Worm (Caenorhabditis elegans): ENCODE results near the gene K08D9.9.

DNA sequence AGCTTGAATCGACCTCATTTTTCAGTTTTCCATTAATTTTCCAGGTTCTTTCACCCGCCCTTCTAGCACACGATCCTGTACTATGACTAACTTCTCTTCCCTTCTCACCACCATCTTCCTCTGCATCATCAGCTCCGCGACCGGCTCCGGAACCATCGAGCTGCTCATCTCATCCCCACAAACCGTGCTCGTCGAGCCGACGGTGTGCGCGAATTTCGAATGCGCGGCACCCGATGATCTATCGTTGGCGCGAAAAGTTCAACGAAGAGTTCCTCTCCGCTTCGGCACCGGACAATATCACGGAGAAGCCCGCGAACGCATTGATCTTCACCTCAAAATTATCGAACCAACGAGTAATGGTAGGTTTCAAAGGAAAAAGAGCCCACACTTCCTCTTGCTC, 26.4 kb downstream of the K08D9.9 start, which contains the start of gene apx-1:
- TF ChIP-seq W03F9.2 (tag; optimal IDR thresholded peaks at IDR 0.05), result no peak
- TF ChIP-seq dao-5 (tag; optimal IDR thresholded peaks at IDR 0.05), result no peak

Measured in whole organism, L4/young adult.